Worm (Caenorhabditis elegans) whole organism, mixed stage, embryonic: ENCODE measurements around the gene K10C2.8.

Experiments used
- M03D4.4 ChIP-seq: sonication (generic microtip); optimal IDR thresholded peaks from 2 replicates; lab custom pipeline; 2017; ENCODE audit warnings: mild to moderate bottlenecking, missing genetic modification characterization, missing compliant biosample characterization
- bed-3 ChIP-seq: fragments of 200-800 bp; sonication (Bioruptor generic); optimal IDR thresholded peaks from 3 replicates; lab custom pipeline; 2018; ENCODE audit warnings: mild to moderate bottlenecking, missing genetic modification characterization, moderate library complexity, missing compliant biosample characterization
- blmp-1 ChIP-seq: fragments of 150-350 bp; optimal IDR thresholded peaks from 2 replicates; lab custom pipeline; 2014; ENCODE audit warnings: missing biosample characterization, missing genetic modification characterization
- ceh-39 ChIP-seq: fragments of 150-350 bp; optimal IDR thresholded peaks from 2 replicates; lab custom pipeline; 2014; ENCODE audit warnings: missing biosample characterization, missing genetic modification characterization
- ceh-83 ChIP-seq: fragments of 200-800 bp; sonication (Bioruptor generic); optimal IDR thresholded peaks from 2 replicates; lab custom pipeline; 2018; ENCODE audit warnings: mild to moderate bottlenecking, missing genetic modification characterization, missing compliant biosample characterization
- ces-1 ChIP-seq: fragments of 150-350 bp; optimal IDR thresholded peaks from 2 replicates; lab custom pipeline; 2014; ENCODE audit warnings: missing biosample characterization, missing genetic modification reagents, missing genetic modification characterization
- cnd-1 ChIP-seq: fragments of 200-800 bp; sonication (Bioruptor generic); optimal IDR thresholded peaks from 2 replicates; lab custom pipeline; 2018; ENCODE audit warnings: mild to moderate bottlenecking, missing genetic modification characterization, missing compliant biosample characterization
- drap-1 ChIP-seq: fragments of 200-800 bp; sonication (Bioruptor generic); optimal IDR thresholded peaks from 3 replicates; lab custom pipeline; 2018; ENCODE audit warnings: mild to moderate bottlenecking, missing genetic modification characterization, missing compliant biosample characterization
- elt-1 ChIP-seq: sonication (generic microtip); optimal IDR thresholded peaks from 2 replicates; lab custom pipeline; 2017; ENCODE audit warnings: missing genetic modification characterization, mild to moderate bottlenecking, missing compliant biosample characterization, antibody characterized with exemption, moderate library complexity, borderline replicate concordance; ENCODE audit not compliant: insufficient read depth
- elt-3 ChIP-seq: fragments of 150-350 bp; optimal IDR thresholded peaks from 2 replicates; lab custom pipeline; 2014; ENCODE audit warnings: missing biosample characterization, missing genetic modification characterization
- flh-1 ChIP-seq: fragments of 200-800 bp; sonication (Bioruptor generic); optimal IDR thresholded peaks from 2 replicates; lab custom pipeline; 2018; ENCODE audit warnings: mild to moderate bottlenecking, missing genetic modification characterization, moderate library complexity, missing compliant biosample characterization
- ham-2 ChIP-seq: fragments of 200-800 bp; sonication (Bioruptor generic); optimal IDR thresholded peaks from 2 replicates; lab custom pipeline; 2018; ENCODE audit warnings: mild to moderate bottlenecking, missing genetic modification characterization, missing compliant biosample characterization
- hlh-1 ChIP-seq: fragments of 150-350 bp; optimal IDR thresholded peaks from 2 replicates; lab custom pipeline; 2014; ENCODE audit warnings: missing biosample characterization, missing genetic modification reagents, missing genetic modification characterization
- lin-13 ChIP-seq: fragments of 150-350 bp; optimal IDR thresholded peaks from 2 replicates; lab custom pipeline; 2014; ENCODE audit warnings: missing biosample characterization, missing genetic modification characterization
- lin-32 ChIP-seq: fragments of 200-800 bp; sonication (Bioruptor generic); optimal IDR thresholded peaks from 2 replicates; lab custom pipeline; 2018; ENCODE audit warnings: mild to moderate bottlenecking, missing genetic modification characterization, missing compliant biosample characterization
- lsy-2 ChIP-seq: fragments of 150-350 bp; optimal IDR thresholded peaks from 2 replicates; lab custom pipeline; 2014; ENCODE audit warnings: missing biosample characterization, missing genetic modification characterization
- mab-5 ChIP-seq: fragments of 150-350 bp; optimal IDR thresholded peaks from 2 replicates; lab custom pipeline; 2014; ENCODE audit warnings: missing biosample characterization, missing genetic modification characterization
- mls-2 ChIP-seq: sonication (generic microtip); optimal IDR thresholded peaks from 2 replicates; lab custom pipeline; 2016; ENCODE audit warnings: mild to moderate bottlenecking, missing genetic modification characterization, moderate library complexity, missing compliant biosample characterization
- nhr-12 ChIP-seq: fragments of 150-350 bp; optimal IDR thresholded peaks from 2 replicates; lab custom pipeline; 2014; ENCODE audit warnings: missing biosample characterization, missing genetic modification characterization
- nhr-2 ChIP-seq: fragments of 150-350 bp; optimal IDR thresholded peaks from 2 replicates; lab custom pipeline; 2014; ENCODE audit warnings: missing biosample characterization, missing genetic modification characterization
- nhr-28 ChIP-seq: fragments of 150-350 bp; optimal IDR thresholded peaks from 2 replicates; lab custom pipeline; 2014; ENCODE audit warnings: missing biosample characterization, missing genetic modification characterization
- nhr-76 ChIP-seq: sonication (generic microtip); optimal IDR thresholded peaks from 2 replicates; lab custom pipeline; 2017; ENCODE audit warnings: missing biosample characterization, missing genetic modification characterization
- pha-4 ChIP-seq: fragments of 150-350 bp; optimal IDR thresholded peaks from 2 replicates; lab custom pipeline; 2018; ENCODE audit warnings: missing biosample characterization, missing genetic modification reagents, missing genetic modification characterization
- sem-2 ChIP-seq: fragments of 200-800 bp; sonication (Bioruptor generic); optimal IDR thresholded peaks from 2 replicates; lab custom pipeline; 2018; ENCODE audit warnings: mild to moderate bottlenecking, missing genetic modification characterization, missing compliant biosample characterization
- sptf-1 ChIP-seq: sonication (generic microtip); optimal IDR thresholded peaks from 2 replicates; lab custom pipeline; 2017; ENCODE audit warnings: mild to moderate bottlenecking, missing genetic modification characterization, moderate library complexity, missing compliant biosample characterization
- tbx-8 ChIP-seq: fragments of 200-800 bp; sonication (Bioruptor generic); optimal IDR thresholded peaks from 2 replicates; lab custom pipeline; 2018; ENCODE audit warnings: mild to moderate bottlenecking, missing genetic modification characterization, moderate library complexity, missing compliant biosample characterization
- unc-120 ChIP-seq: sonication (generic microtip); optimal IDR thresholded peaks from 2 replicates; lab custom pipeline; 2017; ENCODE audit warnings: missing genetic modification characterization, missing compliant biosample characterization; ENCODE audit not compliant: poor library complexity, severe bottlenecking
- unc-39 ChIP-seq: fragments of 150-350 bp; optimal IDR thresholded peaks from 2 replicates; lab custom pipeline; 2014; ENCODE audit warnings: missing biosample characterization, missing genetic modification characterization
- unc-62 ChIP-seq: fragments of 150-350 bp; optimal IDR thresholded peaks from 2 replicates; lab custom pipeline; 2014; ENCODE audit warnings: missing biosample characterization, missing genetic modification reagents, missing genetic modification characterization
- zip-8 ChIP-seq: fragments of 150-350 bp; optimal IDR thresholded peaks from 2 replicates; lab custom pipeline; 2014; ENCODE audit warnings: missing biosample characterization, missing genetic modification characterization
- ztf-11 ChIP-seq: fragments of 150-350 bp; optimal IDR thresholded peaks from 2 replicates; lab custom pipeline; 2014; ENCODE audit warnings: missing biosample characterization, missing genetic modification characterization

The K10C2.8 gene

DNA sequence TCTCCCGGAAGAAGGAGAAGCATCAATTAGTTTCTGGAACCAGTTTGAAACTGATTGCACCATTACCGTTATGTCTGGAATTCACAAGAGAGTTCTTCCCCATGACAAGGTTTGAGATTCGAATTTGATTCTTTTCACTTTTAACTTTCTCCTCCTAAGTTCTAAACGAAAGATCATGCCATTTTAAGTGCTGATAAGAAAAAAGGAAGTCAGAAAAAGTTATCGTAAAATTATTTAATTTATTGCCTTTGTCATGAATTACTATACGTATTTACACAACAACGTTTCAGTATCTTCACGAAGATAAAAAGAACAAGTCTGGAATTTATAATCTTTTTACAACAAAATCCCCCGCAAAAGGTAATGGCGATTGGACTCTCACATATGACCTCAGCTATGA is 22.7 kb upstream of the K10C2.8 start:
- no peak for TF ChIP-seq M03D4.4
- TF ChIP-seq sptf-1 (tag; lab: Kevin White, UChicago) = no peak
- TF ChIP-seq tbx-8 (GFP tag; lab: Kevin White, UChicago) = no peak
- TF ChIP-seq, all 35 proteins: peak for 0

ce11 chrX:6458467-6458866 is 21.0 kb upstream of the K10C2.8 start:
- no peak for TF ChIP-seq ceh-39 (tag; lab: Kevin White, UChicago)
- TF ChIP-seq nhr-12 (tag; lab: Kevin White, UChicago) = no peak
- TF ChIP-seq sptf-1 (tag; lab: Kevin White, UChicago) = no peak
- no peak for TF ChIP-seq unc-120 (tag; lab: Kevin White, UChicago)

DNA sequence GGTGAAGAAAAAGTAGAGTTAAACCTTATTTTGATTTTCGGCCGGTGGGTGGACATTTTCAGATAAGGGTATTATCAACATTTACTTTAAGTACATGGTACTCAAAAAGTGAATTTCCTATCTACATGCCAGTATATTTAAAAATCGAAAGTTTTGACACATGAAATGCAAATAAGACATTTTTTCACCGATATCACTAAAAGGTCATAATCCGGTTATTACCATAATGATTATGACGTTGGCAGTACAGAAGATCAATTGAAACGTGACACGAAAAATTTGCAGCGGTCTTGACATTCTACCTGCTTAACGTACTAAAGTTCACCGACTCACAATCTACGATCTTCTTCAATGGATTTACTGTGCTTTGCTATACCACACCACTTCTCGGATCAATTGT is 20.6 kb upstream of the K10C2.8 start:
- TF ChIP-seq sptf-1 (tag; lab: Kevin White, UChicago) (no peak), nhr-2 (no peak), nhr-76 (tag; lab: Kevin White, UChicago) (no peak), elt-1 (no peak), ceh-83 (GFP tag; lab: Kevin White, UChicago) (no peak), lin-13 (tag; lab: Kevin White, UChicago) (no peak), bed-3 (no peak), unc-62 (GFP tag; lab: Kevin White, UChicago) (no peak)

DNA sequence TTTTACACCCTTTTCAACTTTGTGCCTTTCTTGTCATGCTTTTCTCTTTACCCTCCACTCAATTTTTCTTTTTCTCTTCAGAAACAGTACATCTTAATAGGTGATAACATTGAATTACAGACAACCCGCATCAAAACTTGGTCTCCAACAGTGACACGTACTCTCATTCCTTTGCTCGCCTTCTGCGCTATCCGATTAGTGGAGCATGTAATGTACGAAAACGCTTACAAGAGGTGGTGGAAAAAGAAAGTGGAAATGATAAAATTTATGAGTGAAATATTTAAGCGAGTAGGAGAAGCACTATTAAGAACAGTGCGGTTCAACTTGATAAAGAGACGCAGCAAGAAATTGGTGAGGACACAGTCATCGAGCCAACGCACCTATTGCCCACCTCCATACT is 19.1 kb upstream of the K10C2.8 start, which contains the start of gene pept-1:
TSS of gene pept-1 (plus strand) at position 306 of the 400 bp plus-strand sequence.
- TF ChIP-seq mab-5 (tag; lab: Kevin White, UChicago) = no peak
- no peak for TF ChIP-seq blmp-1 (tag; lab: Kevin White, UChicago)
- TF ChIP-seq ztf-11 = no peak
- TF ChIP-seq lsy-2 (tag; lab: Kevin White, UChicago) = no peak
- TF ChIP-seq sem-2 (GFP tag; lab: Kevin White, UChicago) = no peak
- TF ChIP-seq, all 35 proteins: peak for 0

ce11 chrX:6455157-6455556 is 17.7 kb upstream of the K10C2.8 start, which contains the start of gene nas-33:
TSS of gene nas-33 (minus strand) at chrX:6455257.
- TF ChIP-seq ceh-39 (tag; lab: Kevin White, UChicago) (no peak), unc-39 (tag; lab: Kevin White, UChicago) (no peak), bed-3 (no peak), drap-1 (GFP tag; lab: Kevin White, UChicago) (no peak), blmp-1 (tag; lab: Kevin White, UChicago) (no peak), nhr-28 (tag; lab: Kevin White, UChicago) (no peak), ces-1 (GFP tag; lab: Kevin White, UChicago) (no peak), flh-1 (no peak), pha-4 (tag; lab: Kevin White, UChicago) (no peak), unc-120 (tag; lab: Kevin White, UChicago) (no peak)

DNA sequence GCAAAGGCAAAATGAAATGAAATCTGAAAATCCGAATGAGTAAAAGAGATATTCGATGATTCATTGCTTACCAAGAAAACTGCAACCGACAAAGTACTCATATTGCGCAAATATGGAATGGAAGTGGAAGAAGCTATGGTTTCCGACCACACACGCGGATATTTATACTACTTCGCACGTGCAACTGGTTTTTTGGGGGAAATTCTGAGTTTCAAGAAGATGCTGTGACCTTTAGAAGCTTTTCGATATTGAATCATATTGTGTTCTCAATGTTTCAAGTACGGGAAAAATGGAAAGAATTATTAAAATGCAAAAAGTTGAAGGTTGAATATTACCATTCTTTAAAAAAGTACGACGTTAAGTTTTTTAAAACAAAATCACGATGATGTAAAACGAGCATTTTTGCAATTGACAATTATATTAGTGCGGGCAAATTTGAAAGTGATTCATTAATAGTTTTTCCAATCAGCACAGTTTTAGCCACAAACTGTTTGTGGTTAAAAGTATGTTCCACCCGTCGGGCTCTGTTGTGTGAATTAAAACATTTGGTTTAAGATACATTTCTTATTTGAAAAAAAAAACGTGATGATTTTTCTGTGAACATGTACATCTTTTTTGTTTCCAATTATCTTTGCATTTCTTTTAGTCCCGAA is 13.5 kb upstream of the K10C2.8 start, which contains the start of the genes grl-6 and K10C2.6:
TSS of gene grl-6 (minus strand) at position 101 of the 653 bp plus-strand sequence.
TSS of gene K10C2.6 (plus strand) at position 603 of the 653 bp plus-strand sequence.
- TF ChIP-seq drap-1 (GFP tag; lab: Kevin White, UChicago) (no peak), lin-32 (GFP tag; lab: Kevin White, UChicago) (no peak), nhr-12 (tag; lab: Kevin White, UChicago) (no peak), zip-8 (no peak), unc-120 (tag; lab: Kevin White, UChicago) (no peak), hlh-1 (tag; lab: Kevin White, UChicago) (no peak), lin-13 (tag; lab: Kevin White, UChicago) (no peak), unc-39 (tag; lab: Kevin White, UChicago) (no peak), lsy-2 (tag; lab: Kevin White, UChicago) (no peak), ham-2 (GFP tag; lab: Kevin White, UChicago) (no peak), tbx-8 (GFP tag; lab: Kevin White, UChicago) (no peak), mls-2 (tag; lab: Kevin White, UChicago) (no peak), cnd-1 (tag; lab: Kevin White, UChicago) (no peak), elt-3 (tag; lab: Kevin White, UChicago) (no peak), nhr-28 (tag; lab: Kevin White, UChicago) (no peak)
